Worm (Caenorhabditis elegans): ENCODE data around the gene epg-5.

The epg-5 gene

DNA sequence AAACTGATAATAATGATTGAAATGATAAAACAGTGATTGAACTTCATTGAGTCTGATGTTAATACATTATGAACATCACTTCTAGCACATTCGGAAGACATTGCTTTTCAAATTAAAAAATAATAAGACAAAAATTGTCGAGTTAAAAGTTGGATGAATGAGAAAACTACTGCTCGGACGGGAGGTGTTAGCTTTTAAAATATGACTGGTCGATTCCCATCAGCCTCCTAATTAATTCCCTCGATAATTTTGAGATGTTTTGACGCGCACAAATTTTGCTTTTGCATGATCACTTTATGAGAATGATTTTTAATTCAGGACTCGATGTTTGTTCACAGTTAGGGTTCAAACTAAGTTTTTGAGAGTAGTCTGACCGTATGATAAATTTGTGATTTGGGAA lies 35.5 kb downstream of the epg-5 start, which contains the start of gene sra-28:
Gene sra-28, minus strand, starts transcription at position 101 of the 400 bp plus-strand sequence.
- TF ChIP-seq dmd-8 (GFP tag; IDR thresholded peaks at IDR 0.05) (no peak), lin-15B (tag; optimal IDR thresholded peaks at IDR 0.05) (no peak), ceh-44 (GFP tag; IDR thresholded peaks at IDR 0.05) (no peak), ceh-28 (tag; optimal IDR thresholded peaks at IDR 0.05) (no peak), lin-13 (GFP tag; optimal IDR thresholded peaks at IDR 0.05) (no peak), egl-27 (tag; optimal IDR thresholded peaks at IDR 0.05) (no peak), nhr-102 (tag; optimal IDR thresholded peaks at IDR 0.05) (no peak), madf-5 (GFP tag; IDR thresholded peaks at IDR 0.05) (no peak), unc-130 (GFP tag; optimal IDR thresholded peaks at IDR 0.05) (no peak), skn-1 (tag; optimal IDR thresholded peaks at IDR 0.05) (no peak), mdl-1 (tag; optimal IDR thresholded peaks at IDR 0.05) (no peak), aha-1 (tag) (no peak), ZK546.5 (tag; optimal IDR thresholded peaks at IDR 0.05) (no peak), vab-7 (GFP tag; IDR thresholded peaks at IDR 0.05) (no peak), daf-12 (tag; optimal IDR thresholded peaks at IDR 0.05) (no peak), F26F4.8 (GFP tag; conservative IDR thresholded peaks at IDR 0.05) (no peak)

DNA sequence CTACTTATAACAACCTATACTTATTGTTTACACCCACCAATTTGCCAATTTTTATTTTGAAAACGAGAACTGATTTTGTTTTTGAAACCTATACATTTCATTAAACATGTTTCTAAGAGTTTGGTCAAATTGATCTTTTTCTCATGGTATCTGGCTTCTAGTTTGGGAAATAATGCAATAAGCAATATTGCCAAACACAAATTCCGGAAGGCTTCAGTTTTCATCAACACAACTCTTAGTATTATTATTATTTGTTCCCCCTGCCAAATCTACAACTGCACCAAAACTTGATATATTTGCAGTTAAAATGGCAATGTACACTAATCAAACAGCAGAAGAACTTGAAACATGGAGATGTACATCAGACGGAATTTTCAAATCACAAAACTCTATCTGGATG lies 40.5 kb downstream of the epg-5 start, which contains the start of gene sra-27:
Gene sra-27, plus strand, starts transcription at position 301 of the 400 bp plus-strand sequence.
- TF ChIP-seq ama-1 (optimal IDR thresholded peaks at IDR 0.05): no peak
- no peak for TF ChIP-seq hmg-1.1 (GFP tag; IDR thresholded peaks at IDR 0.05)
- TF ChIP-seq jun-1 (tag; optimal IDR thresholded peaks at IDR 0.05): no peak
- TF ChIP-seq aha-1 (tag): no peak
- TF ChIP-seq nhr-237 (tag; optimal IDR thresholded peaks at IDR 0.05): no peak
- no peak for TF ChIP-seq daf-19 (GFP tag; conservative IDR thresholded peaks at IDR 0.05)
- TF ChIP-seq mxl-3 (GFP tag; optimal IDR thresholded peaks at IDR 0.05): no peak
- no peak for TF ChIP-seq madf-5 (GFP tag; IDR thresholded peaks at IDR 0.05)
- TF ChIP-seq nhr-76 (tag; optimal IDR thresholded peaks at IDR 0.05): no peak
- no peak for TF ChIP-seq daf-8 (GFP tag; IDR thresholded peaks at IDR 0.05)
- no peak for TF ChIP-seq R02D3.7 (tag; optimal IDR thresholded peaks at IDR 0.05)
- TF ChIP-seq Y75B8A.6 (GFP tag; IDR thresholded peaks at IDR 0.05): no peak

DNA sequence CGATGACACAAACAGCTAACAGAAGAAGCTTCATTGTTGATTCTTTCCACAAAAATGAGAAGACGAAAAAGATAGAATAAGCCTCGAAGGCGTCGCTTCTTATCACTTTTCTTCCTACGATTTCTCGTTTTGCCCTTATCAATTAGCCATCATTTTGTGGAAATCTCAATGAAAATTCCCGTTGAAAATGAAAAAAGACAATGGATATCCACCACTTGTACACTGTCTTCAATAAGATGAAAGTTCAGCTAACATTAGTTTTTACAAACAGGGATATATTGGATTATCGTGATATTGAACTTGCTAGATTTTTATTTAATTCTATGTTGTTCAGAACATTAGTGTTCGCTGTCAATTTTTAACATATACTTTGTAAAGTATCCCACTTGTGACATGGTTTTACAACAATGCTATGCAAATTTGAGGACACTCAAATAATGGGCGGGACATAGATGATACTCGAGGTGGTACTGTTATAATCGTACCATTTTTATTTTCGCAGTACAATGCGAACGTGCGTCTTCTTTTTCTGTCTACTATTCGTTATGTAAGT lies 42.5 kb downstream of the epg-5 start, which contains the start of the genes F18C5.5 and F18C5.9:
Gene F18C5.5, minus strand, starts transcription at position 101 of the 553 bp plus-strand sequence.
Gene F18C5.9, plus strand, starts transcription at position 503 of the 553 bp plus-strand sequence.
- TF ChIP-seq egl-43 (GFP tag; IDR thresholded peaks at IDR 0.05): no peak
- no peak for TF ChIP-seq ztf-11 (tag; optimal IDR thresholded peaks at IDR 0.05)
- no peak for TF ChIP-seq T20F7.1 (GFP tag; optimal IDR thresholded peaks at IDR 0.05)
- no peak for TF ChIP-seq ceh-62 (tag; optimal IDR thresholded peaks at IDR 0.05)
- TF ChIP-seq unc-130 (GFP tag; optimal IDR thresholded peaks at IDR 0.05): no peak
- no peak for TF ChIP-seq mes-2 (tag; optimal IDR thresholded peaks at IDR 0.05; ENCODE audit: poor library complexity, severe bottlenecking)
- TF ChIP-seq F49E8.2 (tag; optimal IDR thresholded peaks at IDR 0.05; ENCODE audit: borderline replicate concordance): no peak
- no peak for TF ChIP-seq ama-1 (optimal IDR thresholded peaks at IDR 0.05)
- no peak for TF ChIP-seq fkh-10 (GFP tag; optimal IDR thresholded peaks at IDR 0.05)
- no peak for TF ChIP-seq ztf-7 (tag; optimal IDR thresholded peaks at IDR 0.05)
- TF ChIP-seq egl-27 (tag; optimal IDR thresholded peaks at IDR 0.05): no peak
- TF ChIP-seq nhr-111 (GFP tag; optimal IDR thresholded peaks at IDR 0.05): no peak
- TF ChIP-seq F37D6.2 (tag; optimal IDR thresholded peaks at IDR 0.05): no peak
- TF ChIP-seq nhr-48 (tag; optimal IDR thresholded peaks at IDR 0.05): no peak
- no peak for TF ChIP-seq ZK337.2 (GFP tag; IDR thresholded peaks at IDR 0.05)
- no peak for TF ChIP-seq R02D3.7 (tag; optimal IDR thresholded peaks at IDR 0.05)
- TF ChIP-seq T26A8.4 (GFP tag; IDR thresholded peaks at IDR 0.05): no peak
- TF ChIP-seq Y5F2A.4 (GFP tag; optimal IDR thresholded peaks at IDR 0.05): no peak
- no peak for TF ChIP-seq pqm-1 (tag; optimal IDR thresholded peaks at IDR 0.05)
- no peak for TF ChIP-seq dmd-6 (GFP tag; IDR thresholded peaks at IDR 0.05)

Data from whole organism, L4 larva.